Worm (Caenorhabditis elegans) whole organism, young adult: Measurements from ENCODE around the gene bbln-1.
"Not testable (repeated sequence)": the region's sequence is repeated elsewhere in the genome, so short reads cannot be mapped to it uniquely, and the experiment has no call there.

Experiments
- C17E4.6 ChIP-seq: fragments of 200-800 bp; sonication (Bioruptor generic); IDR thresholded peaks from 2 replicates; pipeline ENCODE4 v1.3.6; 2022; ENCODE audit warnings: missing genetic modification reagents, missing genetic modification characterization, missing compliant biosample characterization
- F57C9.4 ChIP-seq: sonication (generic microtip); optimal IDR thresholded peaks from 2 replicates; lab custom pipeline; 2017; ENCODE audit warnings: mild to moderate bottlenecking, missing genetic modification characterization, missing compliant biosample characterization
- ceh-91 ChIP-seq: fragments of 200-800 bp; sonication (Bioruptor generic); IDR thresholded peaks from 2 replicates; pipeline ENCODE4 v1.3.6; 2022; ENCODE audit warnings: missing genetic modification reagents, missing genetic modification characterization, missing compliant biosample characterization
- dpl-1 ChIP-seq: fragments of 150-350 bp; optimal IDR thresholded peaks from 2 replicates; lab custom pipeline; 2014; ENCODE audit warnings: missing biosample characterization, missing genetic modification reagents, missing genetic modification characterization
- egl-44 ChIP-seq: fragments of 200-800 bp; sonication (Bioruptor generic); IDR thresholded peaks from 2 replicates; pipeline ENCODE4 v1.3.6; 2022; ENCODE audit warnings: missing genetic modification reagents, missing genetic modification characterization, missing compliant biosample characterization
- ekl-4 ChIP-seq: fragments of 200-800 bp; sonication (Bioruptor generic); IDR thresholded peaks from 2 replicates; pipeline ENCODE4 v1.3.6; 2022; ENCODE audit warnings: missing genetic modification reagents, missing genetic modification characterization, missing compliant biosample characterization
- lin-26 ChIP-seq: fragments of 200-800 bp; sonication (Bioruptor generic); IDR thresholded peaks from 2 replicates; pipeline ENCODE4 v1.3.6; 2022; ENCODE audit warnings: missing genetic modification reagents, missing genetic modification characterization, missing compliant biosample characterization
- lir-1 ChIP-seq: fragments of 200-800 bp; sonication (Bioruptor generic); conservative IDR thresholded peaks from 2 replicates; pipeline ENCODE4 v1.3.6; 2022; ENCODE audit warnings: missing genetic modification reagents, missing genetic modification characterization, missing compliant biosample characterization
- madf-8 ChIP-seq: fragments of 200-800 bp; sonication (Bioruptor generic); conservative IDR thresholded peaks from 2 replicates; pipeline ENCODE4 v1.3.6; 2022; ENCODE audit warnings: missing genetic modification reagents, missing genetic modification characterization, missing compliant biosample characterization
- mel-28 ChIP-seq: sonication (generic microtip); optimal IDR thresholded peaks from 2 replicates; lab custom pipeline; 2016; ENCODE audit warnings: borderline replicate concordance, mild to moderate bottlenecking, missing genetic modification characterization, missing compliant biosample characterization
- pha-4 ChIP-seq: fragments of 150-350 bp; sonication (generic microtip); optimal IDR thresholded peaks from 2 replicates; lab custom pipeline; 2014; ENCODE audit warnings: missing biosample characterization, missing genetic modification reagents, missing genetic modification characterization
- snpc-3.4 ChIP-seq: sonication (generic microtip); optimal IDR thresholded peaks from 2 replicates; lab custom pipeline; 2017; ENCODE audit warnings: missing genetic modification characterization, mild to moderate bottlenecking, missing compliant biosample characterization, antibody characterized with exemption, moderate library complexity, missing genotype, missing genetic modification reagents
- snpc-4 ChIP-seq, 5 experiments: fragments of 150-350 bp in 1 of 5; sonication (generic microtip) in 4 of 5; optimal IDR thresholded peaks; 2 replicates each; lab custom pipeline; 2014 to 2018; ENCODE audit warnings: missing genetic modification characterization in 5 of 5, missing biosample characterization in 3 of 5, antibody characterized with exemption in 2 of 5, mild to moderate bottlenecking in 2 of 5, missing compliant biosample characterization in 2 of 5, missing genotype in 2 of 5, moderate library complexity in 2 of 5, missing genetic modification reagents in 1 of 5
- unc-62 ChIP-seq: fragments of 150-350 bp; optimal IDR thresholded peaks from 2 replicates; lab custom pipeline; 2014; ENCODE audit warnings: missing biosample characterization, missing genetic modification reagents, missing genetic modification characterization

- TF ChIP-seq dpl-1 (GFP tag; lab: Kevin White, UChicago); snpc-4 (GFP tag; optimal IDR thresholded peaks at IDR 0.05; lab: Kevin White, UChicago); snpc-4 (tag; optimal IDR thresholded peaks at IDR 0.05; lab: Kevin White, UChicago); ekl-4 (GFP tag; lab: Robert Waterston, UW); mel-28 (tag; lab: Kevin White, UChicago); pha-4 (tag; lab: Kevin White, UChicago); lir-1 (GFP tag; lab: Robert Waterston, UW); snpc-3.4 (tag; lab: Kevin White, UChicago); F57C9.4; lin-26 (GFP tag; lab: Robert Waterston, UW); C17E4.6 (GFP tag; lab: Robert Waterston, UW); unc-62; ceh-91; madf-8 (GFP tag; lab: Robert Waterston, UW); egl-44 (GFP tag; lab: Robert Waterston, UW): not testable (repeated sequence)
Measured at ce11 chrX:3112278-3112677, 40.0 kb downstream of the bbln-1 start.
